Worm (Caenorhabditis elegans): ENCODE data around the gene Y57E12AL.2.

- no peak for TF ChIP-seq ztf-11 (tag; optimal IDR thresholded peaks at IDR 0.05)
- TF ChIP-seq fos-1 (tag; optimal IDR thresholded peaks at IDR 0.05): no peak
- no peak for TF ChIP-seq ZK546.5 (tag; optimal IDR thresholded peaks at IDR 0.05)
- TF ChIP-seq fkh-10 (GFP tag; optimal IDR thresholded peaks at IDR 0.05): no peak
- TF ChIP-seq nhr-11 (tag; optimal IDR thresholded peaks at IDR 0.05): no peak
- TF ChIP-seq pqm-1 (tag; optimal IDR thresholded peaks at IDR 0.05): no peak
- TF ChIP-seq nhr-12 (tag; optimal IDR thresholded peaks at IDR 0.05): no peak
- TF ChIP-seq unc-39 (tag; optimal IDR thresholded peaks at IDR 0.05): no peak
- no peak for TF ChIP-seq sea-2 (GFP tag; optimal IDR thresholded peaks at IDR 0.05)
These were observed 21.4 kb upstream of the Y57E12AL.2 start, which contains the start of gene twk-11 for ce11 chrV:7036475-7036874.
